Worm (Caenorhabditis elegans) whole organism, L4 larva: Measurements from ENCODE around the gene str-45.
A peak's percentile ranks its signal among the peaks of the same experiment; 100 is the strongest.

Source experiments
- F26F4.8 ChIP-seq: fragments of 200-800 bp; sonication (Bioruptor generic); conservative IDR thresholded peaks from 2 replicates; pipeline ENCODE4 v1.3.6; 2022; ENCODE audit warnings: missing genetic modification characterization, missing compliant biosample characterization
- F44E2.7 ChIP-seq: fragments of 200-800 bp; sonication (Bioruptor generic); IDR thresholded peaks from 2 replicates; pipeline ENCODE4 v2.1.2; 2022; ENCODE audit warnings: missing genetic modification characterization, missing compliant biosample characterization
- F49E8.2 ChIP-seq: sonication (generic microtip); optimal IDR thresholded peaks from 2 replicates; lab custom pipeline; 2016; ENCODE audit warnings: missing compliant biosample characterization, mild to moderate bottlenecking, missing genetic modification characterization, borderline replicate concordance
- R02D3.7 ChIP-seq: fragments of 150-350 bp; sonication (generic microtip); optimal IDR thresholded peaks from 3 replicates; lab custom pipeline; 2014; ENCODE audit warnings: missing biosample characterization, missing genetic modification characterization
- Y105C5A.15 ChIP-seq: fragments of 200-800 bp; sonication (Bioruptor generic); IDR thresholded peaks from 2 replicates; pipeline ENCODE4 v1.3.6; 2022; ENCODE audit warnings: missing genetic modification characterization, missing compliant biosample characterization
- ZK546.5 ChIP-seq, 2 experiments: sonication (generic microtip); optimal IDR thresholded peaks; 2 replicates each; lab custom pipeline; 2017; ENCODE audit warnings: missing biosample characterization in 2 of 2, missing genetic modification characterization in 2 of 2
- aha-1 ChIP-seq: fragments of 150-350 bp; peaks from one replicate; lab custom pipeline; 2014; ENCODE audit warnings: missing biosample characterization, missing genetic modification characterization
- aly-2 ChIP-seq: sonication (generic microtip); optimal IDR thresholded peaks from 2 replicates; lab custom pipeline; 2018; ENCODE audit warnings: missing biosample characterization, missing genetic modification characterization
- arid-1 ChIP-seq: fragments of 200-800 bp; sonication (Bioruptor generic); conservative IDR thresholded peaks from 2 replicates; pipeline ENCODE4 v1.3.6; 2022; ENCODE audit warnings: missing genetic modification reagents, missing genetic modification characterization, missing compliant biosample characterization
- ceh-20 ChIP-seq: fragments of 200-800 bp; sonication (Bioruptor generic); IDR thresholded peaks from 2 replicates; pipeline ENCODE4 v1.3.6; 2022; ENCODE audit warnings: missing genetic modification reagents, missing genetic modification characterization, missing compliant biosample characterization
- ceh-62 ChIP-seq: sonication (generic microtip); optimal IDR thresholded peaks from 2 replicates; lab custom pipeline; 2017; ENCODE audit warnings: missing biosample characterization, missing genetic modification characterization
- ces-1 ChIP-seq: fragments of 150-350 bp; sonication (generic microtip); optimal IDR thresholded peaks from 4 replicates; lab custom pipeline; 2014; ENCODE audit warnings: missing biosample characterization, missing genetic modification reagents, missing genetic modification characterization
- cey-2 ChIP-seq: sonication (generic microtip); optimal IDR thresholded peaks from 3 replicates; lab custom pipeline; 2017; ENCODE audit warnings: missing genetic modification characterization, mild to moderate bottlenecking, missing compliant biosample characterization, antibody characterized with exemption, borderline replicate concordance; ENCODE audit not compliant: insufficient read depth
- ctbp-1 ChIP-seq: fragments of 200-800 bp; sonication (Bioruptor generic); IDR thresholded peaks from 2 replicates; pipeline ENCODE4 v1.3.6; 2022; ENCODE audit warnings: missing genetic modification reagents, missing genetic modification characterization, missing compliant biosample characterization
- daf-16 ChIP-seq, 3 experiments: sonication (generic microtip); optimal IDR thresholded peaks; 2 replicates each; lab custom pipeline; 2016 to 2017; ENCODE audit warnings: missing genetic modification characterization in 3 of 3, missing genetic modification reagents in 3 of 3, mild to moderate bottlenecking in 2 of 3, missing compliant biosample characterization in 2 of 3, missing biosample characterization in 1 of 3, moderate library complexity in 1 of 3
- dmd-8 ChIP-seq: fragments of 200-800 bp; sonication (Bioruptor generic); IDR thresholded peaks from 2 replicates; pipeline ENCODE4 v1.3.6; 2022; ENCODE audit warnings: missing genetic modification characterization, missing compliant biosample characterization
- dmd-9 ChIP-seq: fragments of 200-800 bp; sonication (Bioruptor generic); IDR thresholded peaks from 2 replicates; pipeline ENCODE4 v1.3.6; 2022; ENCODE audit warnings: missing genetic modification reagents, missing genetic modification characterization, missing compliant biosample characterization
- duxl-1 ChIP-seq: sonication (generic microtip); optimal IDR thresholded peaks from 2 replicates; lab custom pipeline; 2016; ENCODE audit warnings: mild to moderate bottlenecking, missing genetic modification characterization, moderate library complexity, missing compliant biosample characterization; ENCODE audit not compliant: poor library complexity
- fkh-10 ChIP-seq: fragments of 150-350 bp; optimal IDR thresholded peaks from 2 replicates; lab custom pipeline; 2014; ENCODE audit warnings: missing biosample characterization, missing genetic modification reagents, missing genetic modification characterization
- hif-1 ChIP-seq, 2 experiments: sonication (generic microtip); optimal IDR thresholded peaks; 2 replicates each; lab custom pipeline; 2016 to 2017; ENCODE audit warnings: missing compliant biosample characterization in 2 of 2, missing genetic modification characterization in 2 of 2, missing genetic modification reagents in 2 of 2, missing genotype in 2 of 2, mild to moderate bottlenecking in 1 of 2
- lim-7 ChIP-seq: fragments of 200-800 bp; sonication (Bioruptor generic); IDR thresholded peaks from 2 replicates; pipeline ENCODE4 v1.3.6; 2022; ENCODE audit warnings: missing genetic modification characterization, missing compliant biosample characterization
- lin-15B ChIP-seq: fragments of 150-350 bp; sonication (generic microtip); optimal IDR thresholded peaks from 3 replicates; lab custom pipeline; 2014; ENCODE audit warnings: missing biosample characterization, missing genetic modification characterization
- lin-29 ChIP-seq: fragments of 200-800 bp; sonication (Bioruptor generic); IDR thresholded peaks from 2 replicates; pipeline ENCODE4 v1.3.6; 2022; ENCODE audit warnings: missing genetic modification reagents, missing genetic modification characterization, missing compliant biosample characterization
- lin-39 ChIP-seq: fragments of 150-350 bp; optimal IDR thresholded peaks from 2 replicates; lab custom pipeline; 2014; ENCODE audit warnings: missing biosample characterization, missing genetic modification reagents, missing genetic modification characterization
- lir-3 ChIP-seq: sonication (generic microtip); optimal IDR thresholded peaks from 2 replicates; lab custom pipeline; 2016; ENCODE audit warnings: mild to moderate bottlenecking, missing genetic modification characterization, missing compliant biosample characterization
- mdl-1 ChIP-seq, 2 experiments: fragments of 150-350 bp in 1 of 2; sonication (generic microtip) in 1 of 2; optimal IDR thresholded peaks; 2 replicates each; lab custom pipeline; 2014 to 2017; ENCODE audit warnings: missing biosample characterization in 2 of 2, missing genetic modification characterization in 2 of 2
- mdt-29 ChIP-seq: fragments of 200-800 bp; sonication (Bioruptor generic); IDR thresholded peaks from 2 replicates; pipeline ENCODE4 v1.3.6; 2022; ENCODE audit warnings: missing genetic modification reagents, missing genetic modification characterization, missing compliant biosample characterization
- mxl-2 ChIP-seq: fragments of 200-800 bp; sonication (Bioruptor generic); conservative IDR thresholded peaks from 2 replicates; pipeline ENCODE4 v1.3.6; 2022; ENCODE audit warnings: missing genetic modification reagents, missing genetic modification characterization, missing compliant biosample characterization
- mxl-3 ChIP-seq: fragments of 200-800 bp; sonication (Bioruptor generic); optimal IDR thresholded peaks from 2 replicates; lab custom pipeline; 2018; ENCODE audit warnings: mild to moderate bottlenecking, missing genetic modification characterization, missing compliant biosample characterization
- nhr-10 ChIP-seq: fragments of 150-350 bp; optimal IDR thresholded peaks from 2 replicates; lab custom pipeline; 2014; ENCODE audit warnings: missing biosample characterization, missing genetic modification characterization
- nhr-102 ChIP-seq: sonication (generic microtip); optimal IDR thresholded peaks from 2 replicates; lab custom pipeline; 2016; ENCODE audit warnings: mild to moderate bottlenecking, missing genetic modification characterization, moderate library complexity, missing compliant biosample characterization
- nhr-11 ChIP-seq: fragments of 150-350 bp; optimal IDR thresholded peaks from 2 replicates; lab custom pipeline; 2014; ENCODE audit warnings: missing biosample characterization, missing genetic modification characterization
- nhr-42 ChIP-seq: fragments of 200-800 bp; sonication (Bioruptor generic); IDR thresholded peaks from 2 replicates; pipeline ENCODE4 v1.3.6; 2022; ENCODE audit warnings: missing genetic modification characterization, missing compliant biosample characterization
- nhr-48 ChIP-seq: sonication (generic microtip); optimal IDR thresholded peaks from 2 replicates; lab custom pipeline; 2016; ENCODE audit warnings: mild to moderate bottlenecking, missing genetic modification characterization, missing compliant biosample characterization
- nhr-6 ChIP-seq: fragments of 150-350 bp; optimal IDR thresholded peaks from 2 replicates; lab custom pipeline; 2014; ENCODE audit warnings: missing biosample characterization, missing genetic modification characterization
- pqm-1 ChIP-seq: sonication (generic microtip); optimal IDR thresholded peaks from 2 replicates; lab custom pipeline; 2017; ENCODE audit warnings: missing biosample characterization, missing genetic modification characterization
- rbr-2 ChIP-seq: sonication (generic microtip); optimal IDR thresholded peaks from 2 replicates; lab custom pipeline; 2016; ENCODE audit warnings: missing genotype, missing genetic modification characterization, missing compliant biosample characterization
- sdz-12 ChIP-seq: fragments of 200-800 bp; sonication (Bioruptor generic); optimal IDR thresholded peaks from 2 replicates; lab custom pipeline; 2018; ENCODE audit warnings: mild to moderate bottlenecking, missing genetic modification characterization, missing compliant biosample characterization
- set-16 ChIP-seq: fragments of 200-800 bp; sonication (Bioruptor generic); IDR thresholded peaks from 2 replicates; pipeline ENCODE4 v1.3.6; 2022; ENCODE audit warnings: missing genetic modification reagents, missing genetic modification characterization, missing compliant biosample characterization
- snpc-4 ChIP-seq: fragments of 150-350 bp; optimal IDR thresholded peaks from 2 replicates; lab custom pipeline; 2014; ENCODE audit warnings: missing biosample characterization, missing genetic modification characterization
- spr-1 ChIP-seq: sonication (generic microtip); optimal IDR thresholded peaks from 2 replicates; lab custom pipeline; 2016; ENCODE audit warnings: mild to moderate bottlenecking, missing genetic modification characterization, missing compliant biosample characterization
- tag-97 ChIP-seq: fragments of 200-800 bp; sonication (Bioruptor generic); IDR thresholded peaks from 2 replicates; pipeline ENCODE4 v1.3.6; 2022; ENCODE audit warnings: missing genetic modification characterization, missing compliant biosample characterization
- tra-1 ChIP-seq: fragments of 200-800 bp; sonication (Bioruptor generic); IDR thresholded peaks from 2 replicates; pipeline ENCODE4 v1.3.6; 2022; ENCODE audit warnings: missing genetic modification reagents, missing genetic modification characterization, missing compliant biosample characterization
- unc-39 ChIP-seq: sonication (generic microtip); optimal IDR thresholded peaks from 2 replicates; lab custom pipeline; 2017; ENCODE audit warnings: missing biosample characterization, missing genetic modification characterization
- vab-7 ChIP-seq: fragments of 200-800 bp; sonication (Bioruptor generic); IDR thresholded peaks from 2 replicates; pipeline ENCODE4 v1.3.6; 2022; ENCODE audit warnings: missing genetic modification reagents, missing genetic modification characterization, missing compliant biosample characterization
- zag-1 ChIP-seq: fragments of 150-350 bp; optimal IDR thresholded peaks from 2 replicates; lab custom pipeline; 2014; ENCODE audit warnings: missing biosample characterization, missing genetic modification characterization
- zfp-2 ChIP-seq: sonication (generic microtip); optimal IDR thresholded peaks from 2 replicates; lab custom pipeline; 2016; ENCODE audit warnings: mild to moderate bottlenecking, missing genetic modification characterization, missing compliant biosample characterization
- ztf-11 ChIP-seq: fragments of 150-350 bp; optimal IDR thresholded peaks from 2 replicates; lab custom pipeline; 2014; ENCODE audit warnings: missing biosample characterization, missing genetic modification characterization
- ztf-7 ChIP-seq: fragments of 150-350 bp; optimal IDR thresholded peaks from 2 replicates; lab custom pipeline; 2014; ENCODE audit warnings: missing biosample characterization, missing genetic modification characterization

Gene str-45

ce11 chrV:15187083-15188057 lies 28.6 kb downstream of the str-45 start, which contains the start of the genes cyn-7 and bath-36 (continued):
- TF ChIP-seq tra-1 (peak; percentile 51; the same call in 1 of the 2 replicates), sdz-12 (GFP tag; lab: Kevin White, UChicago) (no peak), nhr-10 (tag; lab: Kevin White, UChicago) (no peak), ctbp-1 (GFP tag; lab: Robert Waterston, UW) (no peak), F44E2.7 (GFP tag; lab: Robert Waterston, UW) (no peak), lin-15B (tag; lab: Kevin White, UChicago) (no peak), mdt-29 (GFP tag; lab: Robert Waterston, UW) (peak; percentile 71; the same call in 1 of the 2 replicates), lim-7 (GFP tag; lab: Robert Waterston, UW) (no peak), daf-16 (GFP tag; optimal IDR thresholded peaks at IDR 0.05; lab: Kevin White, UChicago) (peak; percentile 94 to 97), daf-16 (tag; optimal IDR thresholded peaks at IDR 0.05; lab: Kevin White, UChicago) (peak; percentile 99), lir-3 (tag; lab: Kevin White, UChicago) (no peak), F26F4.8 (no peak), snpc-4 (tag; lab: Kevin White, UChicago) (no peak), unc-39 (tag; lab: Kevin White, UChicago) (no peak), dmd-8 (GFP tag; lab: Robert Waterston, UW) (no peak), mxl-2 (GFP tag; lab: Robert Waterston, UW) (no peak), spr-1 (tag; lab: Kevin White, UChicago) (peak; percentile 22), nhr-102 (tag; lab: Kevin White, UChicago) (peak; percentile 77), nhr-48 (tag; lab: Kevin White, UChicago) (peak; percentile 75), lin-29 (GFP tag; lab: Robert Waterston, UW) (no peak), tag-97 (GFP tag; lab: Robert Waterston, UW) (no peak), ZK546.5 (tag; optimal IDR thresholded peaks at IDR 0.05; lab: Kevin White, UChicago) (no peak), cey-2 (tag; lab: Kevin White, UChicago) (no peak), arid-1 (0 out of 2 replicates have a peak, but pooled peaks have one; percentile 28), nhr-11 (peak; percentile 71), nhr-42 (GFP tag; lab: Robert Waterston, UW) (0 out of 2 replicates have a peak, but pooled peaks have one; percentile 39), fkh-10 (GFP tag; lab: Kevin White, UChicago) (peak; percentile 37), vab-7 (GFP tag; lab: Robert Waterston, UW) (no peak), mxl-3 (GFP tag; lab: Kevin White, UChicago) (peak; percentile 78), ztf-11 (no peak), ztf-7 (tag; lab: Kevin White, UChicago) (peak; percentile 48), mdl-1 (tag; optimal IDR thresholded peaks at IDR 0.05; lab: Kevin White, UChicago) (peak in 1 of 2 experiments; percentile 55), duxl-1 (tag; lab: Kevin White, UChicago) (peak; percentile 37), hif-1 (tag; optimal IDR thresholded peaks at IDR 0.05; lab: Kevin White, UChicago) (peak in 1 of 2 experiments; percentile 29), lin-39 (tag; lab: Kevin White, UChicago) (no peak), ceh-62 (tag; lab: Kevin White, UChicago) (no peak), ces-1 (no peak), zag-1 (tag; lab: Kevin White, UChicago) (no peak), F49E8.2 (tag; lab: Kevin White, UChicago) (no peak), set-16 (no peak), nhr-6 (peak; percentile 74), aha-1 (tag; lab: Kevin White, UChicago) (peak; percentile 92), ceh-20 (no peak), pqm-1 (tag; lab: Kevin White, UChicago) (peak; percentile 51), R02D3.7 (tag; lab: Kevin White, UChicago) (no peak), aly-2 (no peak), zfp-2 (tag; lab: Kevin White, UChicago) (no peak), rbr-2 (tag; lab: Kevin White, UChicago) (peak; percentile 69), Y105C5A.15 (GFP tag; lab: Robert Waterston, UW) (no peak), dmd-9 (no peak)
